Fruit fly (Drosophila melanogaster): ENCODE results near the gene tal-AA.

tal-AA gene

dm6 chr3R:13817480-13818305, 4.8 kb downstream of the tal-AA start (continued):
- TF ChIP-seq Ada2b (GFP tag; IDR thresholded peaks at IDR 0.05): no peak
- no peak for TF ChIP-seq CG14014 (GFP tag; IDR thresholded peaks at IDR 0.05)
- TF ChIP-seq btn (GFP tag; optimal IDR thresholded peaks at IDR 0.05): no peak
- TF ChIP-seq CG5953 (GFP tag; IDR thresholded peaks at IDR 0.05): peak; percentile 41
- TF ChIP-seq zfh2 (GFP tag; optimal IDR thresholded peaks at IDR 0.05): no peak
- TF ChIP-seq zfh1 (GFP tag; IDR thresholded peaks at IDR 0.05): peak; percentile 41; the same call in 2 of the 3 replicates
- no peak for TF ChIP-seq fd102C (GFP tag; optimal IDR thresholded peaks at IDR 0.05)
- TF ChIP-seq Hsf (GFP tag; optimal IDR thresholded peaks at IDR 0.05): no peak
- TF ChIP-seq CG7271 (tag; optimal IDR thresholded peaks at IDR 0.05): no peak
- TF ChIP-seq CG17328 (GFP tag; IDR thresholded peaks at IDR 0.05): peak; percentile 31
- peak; percentile 59 for TF ChIP-seq CG4820 (GFP tag; optimal IDR thresholded peaks at IDR 0.05)
- TF ChIP-seq CoRest (tag; optimal IDR thresholded peaks at IDR 0.05): peak; percentile 81
- no peak for TF ChIP-seq CG11696 (GFP tag; IDR thresholded peaks at IDR 0.05)
- no peak for TF ChIP-seq B-H1 (GFP tag; IDR thresholded peaks at IDR 0.05)
- TF ChIP-seq NFAT (GFP tag; IDR thresholded peaks at IDR 0.05): no peak
- peak; percentile 59 for TF ChIP-seq Drgx (GFP tag; IDR thresholded peaks at IDR 0.05)
- no peak; the same call in 1 of the 2 replicates for TF ChIP-seq ro (GFP tag; IDR thresholded peaks at IDR 0.05)
- TF ChIP-seq Eip74EF (GFP tag; optimal IDR thresholded peaks at IDR 0.05): peak in 1 of 2 experiments; percentile 80
- no peak for TF ChIP-seq CG9609 (GFP tag; optimal IDR thresholded peaks at IDR 0.05)
- TF ChIP-seq CG11504 (tag; optimal IDR thresholded peaks at IDR 0.05): peak; percentile 82
- no peak for TF ChIP-seq pita (GFP tag; optimal IDR thresholded peaks at IDR 0.05)
- no peak for TF ChIP-seq ash1 (GFP tag; optimal IDR thresholded peaks at IDR 0.05)
- TF ChIP-seq CG14965 (GFP tag; optimal IDR thresholded peaks at IDR 0.05; ENCODE audit: borderline replicate concordance): no peak
- TF ChIP-seq pnt (GFP tag; optimal IDR thresholded peaks at IDR 0.05): peak; percentile 56
- peak; percentile 0 for TF ChIP-seq CG3995 (GFP tag; optimal IDR thresholded peaks at IDR 0.05)
- TF ChIP-seq chm (GFP tag; IDR thresholded peaks at IDR 0.05): peak; percentile 58; the same call in 1 of the 2 replicates
- TF ChIP-seq fu2 (GFP tag; optimal IDR thresholded peaks at IDR 0.05): no peak
- TF ChIP-seq Gug (GFP tag; IDR thresholded peaks at IDR 0.05): no peak; the same call in 3 of the 4 replicates
- TF ChIP-seq Usf (GFP tag; optimal IDR thresholded peaks at IDR 0.05): peak; percentile 7
- TF ChIP-seq CG8359 (GFP tag; optimal IDR thresholded peaks at IDR 0.05; ENCODE audit: borderline replicate concordance): no peak
- TF ChIP-seq danr (GFP tag; IDR thresholded peaks at IDR 0.05): peak; percentile 14; the same call in 1 of the 2 replicates
- peak; percentile 50 for TF ChIP-seq NfI (GFP tag; optimal IDR thresholded peaks at IDR 0.05)
- TF ChIP-seq Antp (GFP tag; optimal IDR thresholded peaks at IDR 0.05): peak; percentile 2
- no peak for TF ChIP-seq sc (optimal IDR thresholded peaks at IDR 0.05)
- TF ChIP-seq sc (GFP tag; optimal IDR thresholded peaks at IDR 0.05): peak; percentile 78
- TF ChIP-seq ase (GFP tag; IDR thresholded peaks at IDR 0.05): peak; percentile 49; the same call in 1 of the 3 replicates
- peak; percentile 9 for TF ChIP-seq CG30431 (GFP tag; optimal IDR thresholded peaks at IDR 0.05)
- TF ChIP-seq CG3726 (GFP tag; IDR thresholded peaks at IDR 0.05): peak; percentile 48; the same call in 1 of the 3 replicates
- TF ChIP-seq CG4360 (GFP tag; IDR thresholded peaks at IDR 0.05): no peak
- peak; percentile 66 for TF ChIP-seq CG9437 (GFP tag; optimal IDR thresholded peaks at IDR 0.05)
- 0 out of 2 replicates have a peak, but pooled peaks have one; percentile 42 for TF ChIP-seq stc (GFP tag; IDR thresholded peaks at IDR 0.05)
- no peak for TF ChIP-seq NC2α (GFP tag; optimal IDR thresholded peaks at IDR 0.05)
- no peak for TF ChIP-seq jumu (GFP tag; optimal IDR thresholded peaks at IDR 0.05)
- TF ChIP-seq CG12942 (GFP tag; optimal IDR thresholded peaks at IDR 0.05): peak; percentile 29
- no peak for TF ChIP-seq vnd (GFP tag; IDR thresholded peaks at IDR 0.05; ENCODE audit: partially characterized antibody)
- peak; percentile 18 for TF ChIP-seq sug (tag; optimal IDR thresholded peaks at IDR 0.05)
- TF ChIP-seq CG7786 (GFP tag; optimal IDR thresholded peaks at IDR 0.05): no peak
- no peak for TF ChIP-seq Rfx (GFP tag; IDR thresholded peaks at IDR 0.05)
- no peak for TF ChIP-seq mam (GFP tag; optimal IDR thresholded peaks at IDR 0.05)
- no peak for TF ChIP-seq inv (GFP tag; IDR thresholded peaks at IDR 0.05; ENCODE audit: partially characterized antibody)
